Worm (Caenorhabditis elegans) whole organism, early embryonic: ENCODE results near the gene F57A8.1.

Experiments used
- B0310.2 ChIP-seq: sonication (generic microtip); optimal IDR thresholded peaks from 2 replicates; lab custom pipeline; 2016; ENCODE audit warnings: mild to moderate bottlenecking, missing genetic modification characterization, missing compliant biosample characterization
- F13C5.2 ChIP-seq: sonication (generic microtip); optimal IDR thresholded peaks from 2 replicates; lab custom pipeline; 2017; ENCODE audit warnings: mild to moderate bottlenecking, missing genetic modification characterization, inconsistent platforms, missing compliant biosample characterization
- aly-1 ChIP-seq: sonication (generic microtip); optimal IDR thresholded peaks from 2 replicates; lab custom pipeline; 2016; ENCODE audit warnings: missing genetic modification characterization, missing compliant biosample characterization
- ama-1 ChIP-seq: fragments of 150-350 bp; optimal IDR thresholded peaks from 2 replicates; lab custom pipeline; 2014
- ceh-13 ChIP-seq: fragments of 200-800 bp; sonication (Bioruptor generic); optimal IDR thresholded peaks from 2 replicates; lab custom pipeline; 2018; ENCODE audit warnings: mild to moderate bottlenecking, missing genetic modification characterization, missing compliant biosample characterization
- ceh-36 ChIP-seq: sonication (generic microtip); optimal IDR thresholded peaks from 2 replicates; lab custom pipeline; 2016; ENCODE audit warnings: missing genetic modification characterization, inconsistent platforms, missing compliant biosample characterization
- ets-7 ChIP-seq: sonication (generic microtip); optimal IDR thresholded peaks from 2 replicates; lab custom pipeline; 2016; ENCODE audit warnings: missing genotype, missing genetic modification characterization, missing compliant biosample characterization
- flt-1 ChIP-seq: fragments of 200-800 bp; sonication (Bioruptor generic); IDR thresholded peaks from 2 replicates; pipeline ENCODE4 v1.3.6; 2022; ENCODE audit warnings: missing genetic modification characterization, missing compliant biosample characterization
- hmbx-1 ChIP-seq: sonication (generic microtip); optimal IDR thresholded peaks from 2 replicates; lab custom pipeline; 2016; ENCODE audit warnings: mild to moderate bottlenecking, missing genetic modification characterization, missing compliant biosample characterization
- hmg-4 ChIP-seq: fragments of 200-800 bp; sonication (Bioruptor generic); optimal IDR thresholded peaks from 2 replicates; lab custom pipeline; 2018; ENCODE audit warnings: mild to moderate bottlenecking, missing genetic modification characterization, missing compliant biosample characterization
- hnd-1 ChIP-seq: sonication (generic microtip); optimal IDR thresholded peaks from 2 replicates; lab custom pipeline; 2016; ENCODE audit warnings: missing genetic modification characterization, missing compliant biosample characterization
- pes-1 ChIP-seq: fragments of 200-800 bp; sonication (Bioruptor generic); IDR thresholded peaks from 2 replicates; pipeline ENCODE4 v1.3.6; 2022; ENCODE audit warnings: missing genetic modification reagents, missing genetic modification characterization, missing compliant biosample characterization
- scrt-1 ChIP-seq: fragments of 200-800 bp; sonication (Bioruptor generic); IDR thresholded peaks from 2 replicates; pipeline ENCODE4 v1.3.6; 2022; ENCODE audit warnings: missing genetic modification characterization, missing compliant biosample characterization
- sea-1 ChIP-seq: fragments of 200-800 bp; sonication (Bioruptor generic); conservative IDR thresholded peaks from 2 replicates; pipeline ENCODE4 v1.3.6; 2022; ENCODE audit warnings: missing genetic modification characterization, missing compliant biosample characterization
- tbx-11 ChIP-seq: fragments of 200-800 bp; sonication (Bioruptor generic); IDR thresholded peaks from 2 replicates; pipeline ENCODE4 v1.3.6; 2022; ENCODE audit warnings: missing genetic modification characterization, missing compliant biosample characterization
- tbx-37 ChIP-seq: fragments of 200-800 bp; sonication (Bioruptor generic); conservative IDR thresholded peaks from 2 replicates; pipeline ENCODE4 v1.3.6; 2022; ENCODE audit warnings: missing genetic modification reagents, missing genetic modification characterization, missing compliant biosample characterization
- tra-4 ChIP-seq: sonication (generic microtip); optimal IDR thresholded peaks from 2 replicates; lab custom pipeline; 2017; ENCODE audit warnings: missing genetic modification characterization, missing compliant biosample characterization

F57A8.1 gene

ce11 chrV:10037040-10037439 is at the start of gene F57A8.1:
Gene F57A8.1 (plus strand): TSS chrV:10037340.
- TF ChIP-seq ama-1 (no peak), aly-1 (tag; lab: Kevin White, UChicago) (no peak)

- no peak for TF ChIP-seq ceh-13 (GFP tag; lab: Kevin White, UChicago)
- TF ChIP-seq flt-1: no peak
- TF ChIP-seq hmbx-1 (tag; lab: Kevin White, UChicago): no peak
- TF ChIP-seq ceh-36 (tag; lab: Kevin White, UChicago): no peak
- no peak for TF ChIP-seq sea-1 (GFP tag; lab: Robert Waterston, UW)
- no peak for TF ChIP-seq pes-1
- TF ChIP-seq tra-4 (tag; lab: Kevin White, UChicago): no peak
- no peak for TF ChIP-seq F13C5.2 (tag; lab: Kevin White, UChicago)
- no peak for TF ChIP-seq hmg-4 (GFP tag; lab: Kevin White, UChicago)
- no peak for TF ChIP-seq hnd-1 (tag; lab: Kevin White, UChicago)
- no peak for TF ChIP-seq aly-1 (tag; lab: Kevin White, UChicago)
- no peak for TF ChIP-seq B0310.2 (tag; lab: Kevin White, UChicago)
Measured at ce11 chrV:9987688-9988087, 49.5 kb upstream of the F57A8.1 start, which contains the start of gene C27H6.8. Gene C27H6.8 (minus strand): TSS chrV:9987788.

ce11 chrV:9991610-9992009 is 45.5 kb upstream of the F57A8.1 start, which contains the start of the genes rde-1 and trpp-6:
Gene rde-1 (minus strand): TSS chrV:9991642.
Gene trpp-6 (plus strand): TSS chrV:9991895.
- TF ChIP-seq tra-4 (tag; lab: Kevin White, UChicago): no peak
- no peak for TF ChIP-seq F13C5.2 (tag; lab: Kevin White, UChicago)
- TF ChIP-seq tbx-11: no peak
- no peak for TF ChIP-seq sea-1 (GFP tag; lab: Robert Waterston, UW)
- no peak for TF ChIP-seq ceh-13 (GFP tag; lab: Kevin White, UChicago)
- TF ChIP-seq pes-1: no peak
- TF ChIP-seq aly-1 (tag; lab: Kevin White, UChicago): no peak
- no peak for TF ChIP-seq ama-1
- TF ChIP-seq B0310.2 (tag; lab: Kevin White, UChicago): no peak
- no peak for TF ChIP-seq flt-1
- TF ChIP-seq ets-7 (tag; lab: Kevin White, UChicago): no peak

ce11 chrV:9995791-9996190 is 41.3 kb upstream of the F57A8.1 start, which contains the start of gene K08H10.6:
Gene K08H10.6 (minus strand): TSS chrV:9995891.
- TF ChIP-seq tra-4 (tag; lab: Kevin White, UChicago) (no peak), aly-1 (tag; lab: Kevin White, UChicago) (no peak), ama-1 (no peak), hmg-4 (GFP tag; lab: Kevin White, UChicago) (no peak), F13C5.2 (tag; lab: Kevin White, UChicago) (no peak)

ce11 chrV:10000760-10001159 is 36.4 kb upstream of the F57A8.1 start, which contains the start of gene K08H10.10:
Gene K08H10.10 (plus strand): TSS chrV:10001060.
- TF ChIP-seq hnd-1 (tag; lab: Kevin White, UChicago): no peak
- no peak for TF ChIP-seq tra-4 (tag; lab: Kevin White, UChicago)
- TF ChIP-seq ets-7 (tag; lab: Kevin White, UChicago): no peak
- TF ChIP-seq flt-1: no peak
- TF ChIP-seq hmg-4 (GFP tag; lab: Kevin White, UChicago): no peak
- no peak for TF ChIP-seq B0310.2 (tag; lab: Kevin White, UChicago)
- TF ChIP-seq sea-1 (GFP tag; lab: Robert Waterston, UW): no peak
- no peak for TF ChIP-seq ceh-13 (GFP tag; lab: Kevin White, UChicago)
- TF ChIP-seq F13C5.2 (tag; lab: Kevin White, UChicago): no peak
- TF ChIP-seq ama-1: no peak
- no peak for TF ChIP-seq tbx-11
- no peak for TF ChIP-seq tbx-37 (GFP tag; lab: Robert Waterston, UW)
- no peak for TF ChIP-seq ceh-36 (tag; lab: Kevin White, UChicago)

- TF ChIP-seq tbx-37 (GFP tag; lab: Robert Waterston, UW) (no peak), ama-1 (no peak), tra-4 (tag; lab: Kevin White, UChicago) (no peak), hnd-1 (tag; lab: Kevin White, UChicago) (no peak), flt-1 (no peak), sea-1 (GFP tag; lab: Robert Waterston, UW) (no peak), aly-1 (tag; lab: Kevin White, UChicago) (no peak), hmg-4 (GFP tag; lab: Kevin White, UChicago) (no peak)
Measured at ce11 chrV:10002720-10003119, 34.4 kb upstream of the F57A8.1 start.

- TF ChIP-seq B0310.2 (tag; lab: Kevin White, UChicago) (no peak), F13C5.2 (tag; lab: Kevin White, UChicago) (no peak), aly-1 (tag; lab: Kevin White, UChicago) (no peak), hmg-4 (GFP tag; lab: Kevin White, UChicago) (no peak), hmbx-1 (tag; lab: Kevin White, UChicago) (no peak), flt-1 (no peak), pes-1 (no peak), tbx-37 (GFP tag; lab: Robert Waterston, UW) (no peak), ets-7 (tag; lab: Kevin White, UChicago) (no peak), sea-1 (GFP tag; lab: Robert Waterston, UW) (no peak), scrt-1 (GFP tag; lab: Robert Waterston, UW) (no peak), hnd-1 (tag; lab: Kevin White, UChicago) (no peak), ama-1 (no peak), tbx-11 (no peak), ceh-13 (GFP tag; lab: Kevin White, UChicago) (no peak)
Measured at ce11 chrV:10003315-10003969, 33.7 kb upstream of the F57A8.1 start.
